Fruit fly (Drosophila melanogaster): Measurements from ENCODE around the gene mnb.
A peak's percentile ranks its signal among the peaks of the same experiment; 100 is the strongest.

Gene mnb

dm6 chrX:17826807-17827703 lies 60.0 kb downstream of the mnb start, which contains the start of gene Socs16D (continued):
- TF ChIP-seq CG17385 (GFP tag; optimal IDR thresholded peaks at IDR 0.05) (peak; percentile 10), Fer3 (tag; optimal IDR thresholded peaks at IDR 0.05) (peak; percentile 12), NC2β (GFP tag; optimal IDR thresholded peaks at IDR 0.05) (peak; percentile 44), bab2 (GFP tag; optimal IDR thresholded peaks at IDR 0.05) (no peak), pnt (GFP tag; optimal IDR thresholded peaks at IDR 0.05) (peak; percentile 12), Myb (GFP tag; optimal IDR thresholded peaks at IDR 0.05) (peak; percentile 99), CG4707 (GFP tag; optimal IDR thresholded peaks at IDR 0.05) (no peak), Lpt (GFP tag; optimal IDR thresholded peaks at IDR 0.05) (no peak), Jarid2 (GFP tag; optimal IDR thresholded peaks at IDR 0.05) (peak; percentile 34), onecut (GFP tag; IDR thresholded peaks at IDR 0.05) (peak; percentile 96), Dad (GFP tag; optimal IDR thresholded peaks at IDR 0.05) (peak; percentile 50), sima (GFP tag; optimal IDR thresholded peaks at IDR 0.05) (no peak), ap (GFP tag; IDR thresholded peaks at IDR 0.05) (no peak), slp2 (GFP tag; optimal IDR thresholded peaks at IDR 0.05) (no peak), Dll (GFP tag; IDR thresholded peaks at IDR 0.05; ENCODE audit: partially characterized antibody) (peak; percentile 93), oc (tag; optimal IDR thresholded peaks at IDR 0.05) (peak; percentile 53), eyg (GFP tag; optimal IDR thresholded peaks at IDR 0.05) (peak; percentile 28), CG13287 (GFP tag; IDR thresholded peaks at IDR 0.05; ENCODE audit: partially characterized antibody) (peak; percentile 97), Dbx (GFP tag; IDR thresholded peaks at IDR 0.05) (peak; percentile 76), CG34224 (GFP tag; IDR thresholded peaks at IDR 0.05; ENCODE audit: partially characterized antibody) (peak; percentile 96), CG15514 (GFP tag; optimal IDR thresholded peaks at IDR 0.05) (peak; percentile 81), aop (GFP tag; IDR thresholded peaks at IDR 0.05) (no peak), zen2 (GFP tag; IDR thresholded peaks at IDR 0.05; ENCODE audit: partially characterized antibody) (peak; percentile 96), bowl (GFP tag; IDR thresholded peaks at IDR 0.05) (no peak), CG11696 (GFP tag; IDR thresholded peaks at IDR 0.05) (no peak), lmd (GFP tag; IDR thresholded peaks at IDR 0.05) (peak; percentile 29; the same call in 1 of the 2 replicates), D19B (GFP tag; optimal IDR thresholded peaks at IDR 0.05) (no peak), Bgb (GFP tag; IDR thresholded peaks at IDR 0.05; ENCODE audit: partially characterized antibody) (peak; percentile 99), CG4820 (GFP tag; optimal IDR thresholded peaks at IDR 0.05) (no peak), Opbp (GFP tag; IDR thresholded peaks at IDR 0.05; ENCODE audit: partially characterized antibody) (peak; percentile 99), Gsc (GFP tag; IDR thresholded peaks at IDR 0.05) (no peak), inv (GFP tag; IDR thresholded peaks at IDR 0.05; ENCODE audit: partially characterized antibody) (peak; percentile 98), CG18764 (GFP tag; optimal IDR thresholded peaks at IDR 0.05) (no peak), CG8924 (tag; optimal IDR thresholded peaks at IDR 0.05) (peak; percentile 51), wor (GFP tag; IDR thresholded peaks at IDR 0.05) (no peak), lab (GFP tag; optimal IDR thresholded peaks at IDR 0.05) (peak; percentile 52), CG15601 (tag; optimal IDR thresholded peaks at IDR 0.05) (peak; percentile 100), CG32532 (GFP tag; IDR thresholded peaks at IDR 0.05) (peak; percentile 45; the same call in 1 of the 2 replicates), disco-r (GFP tag; optimal IDR thresholded peaks at IDR 0.05) (no peak), seq (GFP tag; IDR thresholded peaks at IDR 0.05) (no peak), CG11398 (GFP tag; optimal IDR thresholded peaks at IDR 0.05) (peak; percentile 8), CG9437 (GFP tag; optimal IDR thresholded peaks at IDR 0.05) (no peak), mirr (GFP tag; optimal IDR thresholded peaks at IDR 0.05) (peak; percentile 21), gem (tag; optimal IDR thresholded peaks at IDR 0.05) (peak; percentile 30), klu (GFP tag; IDR thresholded peaks at IDR 0.05) (no peak), fu2 (GFP tag; optimal IDR thresholded peaks at IDR 0.05) (no peak), CG14050 (GFP tag; IDR thresholded peaks at IDR 0.05) (no peak), PHDP (tag; optimal IDR thresholded peaks at IDR 0.05) (peak; percentile 17), CG34376 (GFP tag; optimal IDR thresholded peaks at IDR 0.05) (peak; percentile 40)

All from whole organism, embryonic.